Fruit fly (Drosophila melanogaster) whole organism, embryonic: ENCODE measurements around the gene CG10581.

ENCODE experiments used
- Ada2b ChIP-seq: fragments of 200-800 bp; sonication (Bioruptor generic); IDR thresholded peaks from 2 replicates; pipeline ENCODE4 v1.3.6; 2022; ENCODE audit warnings: missing biosample characterization, missing genetic modification characterization
- Atf6 ChIP-seq: fragments of 200-800 bp; sonication (Bioruptor generic); IDR thresholded peaks from 2 replicates; pipeline ENCODE4 v1.3.6; 2022; ENCODE audit warnings: missing biosample characterization, missing genetic modification characterization
- Bdp1 ChIP-seq: fragments of 200-800 bp; sonication (Bioruptor generic); optimal IDR thresholded peaks from 3 replicates; lab custom pipeline; 2016; ENCODE audit warnings: missing biosample characterization, missing genetic modification characterization
- Bgb ChIP-seq: fragments of 200-800 bp; sonication (Bioruptor generic); IDR thresholded peaks from 2 replicates; pipeline ENCODE4 v1.3.6; 2022; ENCODE audit warnings: missing biosample characterization, missing genetic modification characterization; ENCODE audit not compliant: partially characterized antibody
- CG10147 ChIP-seq: fragments of 200-800 bp; sonication (Bioruptor generic); optimal IDR thresholded peaks from 2 replicates; lab custom pipeline; 2019; ENCODE audit warnings: missing biosample characterization, mild to moderate bottlenecking, missing genetic modification characterization, moderate library complexity
- CG10274 ChIP-seq: fragments of 200-800 bp; sonication (Bioruptor generic); optimal IDR thresholded peaks from 3 replicates; lab custom pipeline; 2017; ENCODE audit warnings: missing biosample characterization, mild to moderate bottlenecking, missing genetic modification characterization
- CG10565 ChIP-seq: fragments of 200-800 bp; sonication (Bioruptor generic); optimal IDR thresholded peaks from 3 replicates; lab custom pipeline; 2016; ENCODE audit warnings: missing biosample characterization, mild to moderate bottlenecking, missing genetic modification characterization
- CG10959 ChIP-seq: fragments of 200-800 bp; sonication (Bioruptor generic); IDR thresholded peaks from 2 replicates; pipeline ENCODE4 v1.3.6; 2022; ENCODE audit warnings: missing biosample characterization, missing genetic modification characterization
- CG13287 ChIP-seq: fragments of 200-800 bp; sonication (Bioruptor generic); IDR thresholded peaks from 2 replicates; pipeline ENCODE4 v1.3.6; 2022; ENCODE audit warnings: missing biosample characterization, missing genetic modification characterization; ENCODE audit not compliant: partially characterized antibody
- CG14667 ChIP-seq: fragments of 200-800 bp; sonication (Bioruptor generic); IDR thresholded peaks from 2 replicates; pipeline ENCODE4 v1.3.6; 2022; ENCODE audit warnings: missing biosample characterization, missing genetic modification characterization
- CG14965 ChIP-seq: fragments of 200-800 bp; sonication (Bioruptor generic); optimal IDR thresholded peaks from 2 replicates; lab custom pipeline; 2016; ENCODE audit warnings: missing biosample characterization, missing genetic modification characterization, borderline replicate concordance
- CG15269 ChIP-seq: fragments of 200-800 bp; sonication (Bioruptor generic); optimal IDR thresholded peaks from 2 replicates; lab custom pipeline; 2018; ENCODE audit warnings: missing biosample characterization, mild to moderate bottlenecking, missing genetic modification characterization, moderate library complexity
- CG17186 ChIP-seq: fragments of 200-800 bp; sonication (Bioruptor generic); optimal IDR thresholded peaks from 3 replicates; lab custom pipeline; 2017; ENCODE audit warnings: missing biosample characterization, missing genetic modification reagents, missing genetic modification characterization
- CG17802 ChIP-seq: fragments of 200-800 bp; sonication (Bioruptor generic); optimal IDR thresholded peaks from 2 replicates; lab custom pipeline; 2018; ENCODE audit warnings: missing biosample characterization, mild to moderate bottlenecking, missing genetic modification characterization, moderate library complexity
- CG33557 ChIP-seq: fragments of 200-800 bp; sonication (Bioruptor generic); optimal IDR thresholded peaks from 2 replicates; lab custom pipeline; 2019; ENCODE audit warnings: missing biosample characterization, mild to moderate bottlenecking, missing genetic modification characterization, moderate library complexity
- CG43689 ChIP-seq: fragments of 200-800 bp; sonication (Bioruptor generic); IDR thresholded peaks from 2 replicates; pipeline ENCODE4 v1.3.6; 2022; ENCODE audit warnings: missing biosample characterization, missing genetic modification characterization
- CG4707 ChIP-seq: fragments of 200-800 bp; sonication (Bioruptor generic); optimal IDR thresholded peaks from 2 replicates; lab custom pipeline; 2018; ENCODE audit warnings: missing biosample characterization, mild to moderate bottlenecking, missing genetic modification characterization, moderate library complexity
- CG5180 ChIP-seq: fragments of 200-800 bp; sonication (Bioruptor generic); optimal IDR thresholded peaks from 3 replicates; lab custom pipeline; 2017; ENCODE audit warnings: missing biosample characterization, missing genetic modification characterization, mild to moderate bottlenecking, moderate library complexity, missing genetic modification reagents
- CG9932 ChIP-seq: fragments of 200-800 bp; sonication (Bioruptor generic); IDR thresholded peaks from 2 replicates; pipeline ENCODE4 v1.3.6; 2022; ENCODE audit warnings: missing biosample characterization, missing genetic modification characterization
- CTCF ChIP-seq: fragments of 200-800 bp; sonication (Bioruptor generic); optimal IDR thresholded peaks from 2 replicates; lab custom pipeline; 2017; ENCODE audit warnings: missing biosample characterization, mild to moderate bottlenecking, missing genetic modification characterization, moderate library complexity
- Ets65A ChIP-seq: fragments of 200-800 bp; sonication (Bioruptor generic); peaks from one replicate; lab custom pipeline; 2016; ENCODE audit warnings: missing biosample characterization, missing genetic modification characterization
- H15 ChIP-seq: fragments of 200-800 bp; sonication (Bioruptor generic); IDR thresholded peaks from 3 replicates; pipeline ENCODE4 v1.3.6; 2022; ENCODE audit warnings: missing biosample characterization, missing genetic modification characterization
- HLH54F ChIP-seq: fragments of 200-800 bp; sonication (Bioruptor generic); optimal IDR thresholded peaks from 3 replicates; lab custom pipeline; 2016; ENCODE audit warnings: missing biosample characterization, missing genetic modification characterization
- Hr51 ChIP-seq, 2 experiments: fragments of 200-800 bp; sonication (Bioruptor generic); optimal IDR thresholded peaks; 2 replicates in 1 of 2; 3 replicates in 1 of 2; lab custom pipeline; 2016 to 2018; ENCODE audit warnings: missing biosample characterization in 2 of 2, missing genetic modification characterization in 2 of 2, mild to moderate bottlenecking in 1 of 2, moderate library complexity in 1 of 2
- Hr78 ChIP-seq, 2 experiments: fragments of 200-800 bp in 1 of 2; fragments of >200 bp in 1 of 2; sonication (Bioruptor generic) in 1 of 2; optimal IDR thresholded peaks; 2 replicates each; lab custom pipeline; 2017 to 2019; ENCODE audit warnings: missing biosample characterization in 2 of 2, missing genetic modification characterization in 2 of 2, mild to moderate bottlenecking in 1 of 2, moderate library complexity in 1 of 2
- Lim3 ChIP-seq: fragments of 200-800 bp; sonication (Bioruptor generic); IDR thresholded peaks from 2 replicates; pipeline ENCODE4 v1.3.6; 2022; ENCODE audit warnings: missing biosample characterization, missing genetic modification characterization
- MESR4 ChIP-seq: fragments of 200-800 bp; sonication (Bioruptor generic); optimal IDR thresholded peaks from 2 replicates; lab custom pipeline; 2018; ENCODE audit warnings: missing biosample characterization, mild to moderate bottlenecking, missing genetic modification characterization, moderate library complexity
- MTF-1 ChIP-seq: fragments of 200-800 bp; sonication (Bioruptor generic); optimal IDR thresholded peaks from 2 replicates; lab custom pipeline; 2018; ENCODE audit warnings: missing biosample characterization, mild to moderate bottlenecking, missing genetic modification characterization, borderline replicate concordance
- Mad ChIP-seq: fragments of 200-800 bp; sonication (Bioruptor generic); optimal IDR thresholded peaks from 2 replicates; lab custom pipeline; 2016; ENCODE audit warnings: missing biosample characterization, missing genetic modification characterization
- NC2α ChIP-seq: fragments of 200-800 bp; sonication (Bioruptor generic); optimal IDR thresholded peaks from 2 replicates; lab custom pipeline; 2016; ENCODE audit warnings: missing biosample characterization, missing genetic modification characterization
- Pdp1 ChIP-seq, 2 experiments: fragments of 200-800 bp; sonication (Bioruptor generic); optimal IDR thresholded peaks; 3 replicates each; lab custom pipeline; 2016; ENCODE audit warnings: missing biosample characterization in 2 of 2, missing genetic modification characterization in 2 of 2, mild to moderate bottlenecking in 1 of 2, moderate library complexity in 1 of 2
- Poxn ChIP-seq: fragments of 200-800 bp; sonication (Bioruptor generic); IDR thresholded peaks from 2 replicates; pipeline ENCODE4 v1.3.6; 2022; ENCODE audit warnings: missing biosample characterization, missing genetic modification characterization
- Sox100B ChIP-seq: fragments of 200-800 bp; sonication (Bioruptor generic); optimal IDR thresholded peaks from 3 replicates; lab custom pipeline; 2018; ENCODE audit warnings: missing biosample characterization, mild to moderate bottlenecking, missing genetic modification characterization
- Sry-δ ChIP-seq: fragments of 200-800 bp; sonication (Bioruptor generic); optimal IDR thresholded peaks from 2 replicates; lab custom pipeline; 2016; ENCODE audit warnings: missing biosample characterization, missing genetic modification characterization
- YL-1 ChIP-seq: fragments of 200-800 bp; sonication (Bioruptor generic); optimal IDR thresholded peaks from 3 replicates; lab custom pipeline; 2017; ENCODE audit warnings: missing biosample characterization, mild to moderate bottlenecking, missing genetic modification characterization
- abd-A ChIP-seq: fragments of 200-800 bp; sonication (Bioruptor generic); optimal IDR thresholded peaks from 3 replicates; lab custom pipeline; 2019; ENCODE audit warnings: missing biosample characterization, mild to moderate bottlenecking, missing genetic modification characterization, moderate library complexity
- emc ChIP-seq: fragments of 200-800 bp; sonication (Bioruptor generic); optimal IDR thresholded peaks from 2 replicates; lab custom pipeline; 2016; ENCODE audit warnings: missing biosample characterization, missing genetic modification characterization
- ems ChIP-seq: fragments of 200-800 bp; sonication (Bioruptor generic); optimal IDR thresholded peaks from 3 replicates; lab custom pipeline; 2016; ENCODE audit warnings: missing biosample characterization, missing genetic modification characterization
- ewg ChIP-seq: fragments of 200-800 bp; sonication (Bioruptor generic); optimal IDR thresholded peaks from 3 replicates; lab custom pipeline; 2017; ENCODE audit warnings: mild to moderate bottlenecking, missing biosample characterization, missing genetic modification reagents, missing genetic modification characterization
- jigr1 ChIP-seq: fragments of 200-800 bp; sonication (Bioruptor generic); IDR thresholded peaks from 3 replicates; pipeline ENCODE4 v1.3.6; 2022; ENCODE audit warnings: missing biosample characterization, missing genetic modification characterization
- jing ChIP-seq: fragments of 200-800 bp; sonication (Bioruptor generic); optimal IDR thresholded peaks from 2 replicates; lab custom pipeline; 2018; ENCODE audit warnings: missing biosample characterization, mild to moderate bottlenecking, missing genetic modification characterization
- klu ChIP-seq: fragments of 200-800 bp; sonication (Bioruptor generic); IDR thresholded peaks from 2 replicates; pipeline ENCODE4 v1.3.6; 2022; ENCODE audit warnings: missing biosample characterization, missing genetic modification characterization
- lmd ChIP-seq: fragments of 200-800 bp; sonication (Bioruptor generic); IDR thresholded peaks from 2 replicates; pipeline ENCODE4 v1.3.6; 2022; ENCODE audit warnings: missing biosample characterization, missing genetic modification characterization
- mld ChIP-seq: fragments of 200-800 bp; sonication (Bioruptor generic); IDR thresholded peaks from 3 replicates; pipeline ENCODE4 v1.3.6; 2022; ENCODE audit warnings: missing biosample characterization, missing genetic modification characterization; ENCODE audit not compliant: partially characterized antibody
- otp ChIP-seq: fragments of 200-800 bp; sonication (Bioruptor generic); IDR thresholded peaks from 3 replicates; pipeline ENCODE4, ENCODE4 v1.3.6; 2022; ENCODE audit warnings: missing biosample characterization, missing genetic modification characterization
- pzg ChIP-seq: fragments of 200-800 bp; sonication (Bioruptor generic); optimal IDR thresholded peaks from 3 replicates; lab custom pipeline; 2018; ENCODE audit warnings: missing biosample characterization, mild to moderate bottlenecking, missing genetic modification characterization, moderate library complexity
- run ChIP-seq: fragments of 200-800 bp; sonication (Bioruptor generic); optimal IDR thresholded peaks from 3 replicates; lab custom pipeline; 2018; ENCODE audit warnings: missing biosample characterization, mild to moderate bottlenecking, missing genetic modification characterization
- toy ChIP-seq: fragments of 200-800 bp; sonication (Bioruptor generic); IDR thresholded peaks from 2 replicates; pipeline ENCODE4 v1.3.6; 2022; ENCODE audit warnings: missing biosample characterization, missing genetic modification characterization
- tup ChIP-seq: fragments of 200-800 bp; sonication (Bioruptor generic); optimal IDR thresholded peaks from 2 replicates; lab custom pipeline; 2016; ENCODE audit warnings: missing biosample characterization, mild to moderate bottlenecking, missing genetic modification characterization, moderate library complexity
- vfl ChIP-seq: fragments of 200-800 bp; sonication (Bioruptor generic); optimal IDR thresholded peaks from 2 replicates; lab custom pipeline; 2016; ENCODE audit warnings: missing biosample characterization, missing genetic modification characterization
- vvl ChIP-seq: fragments of 200-800 bp; sonication (Bioruptor generic); IDR thresholded peaks from 2 replicates; pipeline ENCODE4 v1.3.6; 2022; ENCODE audit warnings: missing biosample characterization, missing genetic modification characterization

CG10581 gene

DNA sequence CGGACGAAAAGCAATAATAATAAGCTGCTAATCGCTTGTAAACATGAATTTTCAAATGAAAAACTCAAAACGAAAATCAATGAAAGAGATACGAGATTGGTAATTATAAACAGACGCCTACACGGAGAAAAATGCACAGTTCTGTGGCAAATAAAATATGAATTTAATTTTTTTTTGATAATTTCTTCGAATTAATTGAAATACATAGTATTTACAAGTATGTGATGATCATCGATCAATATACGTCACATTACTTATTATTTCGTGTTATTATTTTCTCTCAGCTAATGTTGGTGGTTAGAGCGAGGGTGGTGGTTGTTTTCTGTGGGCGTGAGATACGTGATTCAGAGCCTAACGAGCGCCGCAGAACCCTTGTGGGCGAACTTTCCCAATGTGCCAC is 19.8 kb upstream of the CG10581 start (continued):
- peak; percentile 33 for TF ChIP-seq tup (GFP tag; lab: Kevin White, UChicago)
- TF ChIP-seq MESR4 (GFP tag; lab: Kevin White, UChicago): no peak
- TF ChIP-seq CTCF (GFP tag; lab: Kevin White, UChicago): peak; percentile 54
- peak; percentile 44 for TF ChIP-seq Mad (GFP tag; lab: Kevin White, UChicago)
- TF ChIP-seq CG10147 (GFP tag; lab: Kevin White, UChicago): peak; percentile 30
- TF ChIP-seq Hr51 (GFP tag; optimal IDR thresholded peaks at IDR 0.05; lab: Kevin White, UChicago): peak; percentile 10 to 87
- no peak for TF ChIP-seq mld (GFP tag; lab: Robert Waterston, UW)
- TF ChIP-seq Lim3 (GFP tag; lab: Robert Waterston, UW): peak; percentile 33; the same call in 1 of the 2 replicates
- TF ChIP-seq jigr1 (GFP tag; lab: Robert Waterston, UW): 0 out of 3 replicates have a peak, but pooled peaks have one; percentile 48
- no peak for TF ChIP-seq NC2α (GFP tag; lab: Kevin White, UChicago)
- TF ChIP-seq vfl (GFP tag; lab: Kevin White, UChicago): no peak
- TF ChIP-seq CG10274 (GFP tag; lab: Kevin White, UChicago): no peak
- peak; percentile 49 for TF ChIP-seq Bdp1 (GFP tag; lab: Kevin White, UChicago)
- peak; percentile 58 for TF ChIP-seq run (tag; lab: Kevin White, UChicago)
- no peak for TF ChIP-seq CG10959 (GFP tag; lab: Robert Waterston, UW)
- TF ChIP-seq ewg: peak; percentile 58
- TF ChIP-seq Ets65A: peak; percentile 64
- TF ChIP-seq HLH54F (GFP tag; lab: Kevin White, UChicago): peak; percentile 24
- no peak for TF ChIP-seq CG17186 (GFP tag; lab: Kevin White, UChicago)
- TF ChIP-seq klu: no peak
- peak; percentile 42 for TF ChIP-seq jing (GFP tag; lab: Kevin White, UChicago)
- TF ChIP-seq CG13287 (GFP tag; lab: Robert Waterston, UW): no peak
- TF ChIP-seq Ada2b (GFP tag; lab: Robert Waterston, UW): peak; percentile 71
- no peak for TF ChIP-seq toy
- peak; percentile 48 for TF ChIP-seq CG9932 (GFP tag; lab: Robert Waterston, UW)
- TF ChIP-seq CG14667 (GFP tag; lab: Robert Waterston, UW): no peak
- peak; percentile 73 for TF ChIP-seq CG15269 (tag; lab: Kevin White, UChicago)
- peak; percentile 30 to 50 for TF ChIP-seq Pdp1 (GFP tag; optimal IDR thresholded peaks at IDR 0.05; lab: Kevin White, UChicago)
- peak; percentile 7 for TF ChIP-seq emc (GFP tag; lab: Kevin White, UChicago)
- TF ChIP-seq CG17802 (tag; lab: Kevin White, UChicago): peak; percentile 30
- TF ChIP-seq CG5180 (GFP tag; lab: Kevin White, UChicago): peak; percentile 61
- peak; percentile 65; the same call in 1 of the 3 replicates for TF ChIP-seq H15 (GFP tag; lab: Robert Waterston, UW)
- peak; percentile 2 for TF ChIP-seq Sry-δ
- TF ChIP-seq Bgb (GFP tag; lab: Robert Waterston, UW): no peak
- peak; percentile 32 for TF ChIP-seq MTF-1
- peak; percentile 2 for TF ChIP-seq YL-1 (GFP tag; lab: Kevin White, UChicago)
- no peak for TF ChIP-seq CG14965 (GFP tag; lab: Kevin White, UChicago)
- no peak for TF ChIP-seq CG10565
- peak in 1 of 2 experiments; percentile 45 for TF ChIP-seq Hr78 (GFP tag; optimal IDR thresholded peaks at IDR 0.05; lab: Kevin White, UChicago)
- peak; percentile 50 for TF ChIP-seq CG4707 (GFP tag; lab: Kevin White, UChicago)
- TF ChIP-seq Atf6 (GFP tag; lab: Robert Waterston, UW): peak; percentile 82
- peak; percentile 82 for TF ChIP-seq abd-A (tag; lab: Kevin White, UChicago)
- TF ChIP-seq CG43689: peak; percentile 60
- peak; percentile 77 for TF ChIP-seq Sox100B
- TF ChIP-seq vvl: peak; percentile 91
- no peak; the same call in 2 of the 3 replicates for TF ChIP-seq otp (GFP tag; lab: Robert Waterston, UW)
- peak; percentile 20 for TF ChIP-seq CG33557
- peak; percentile 37 for TF ChIP-seq ems (GFP tag; lab: Kevin White, UChicago)
- no peak for TF ChIP-seq pzg (GFP tag; lab: Kevin White, UChicago)
- peak; percentile 69 for TF ChIP-seq lmd (GFP tag; lab: Robert Waterston, UW)
- no peak for TF ChIP-seq Poxn (GFP tag; lab: Robert Waterston, UW)
